Fruit fly (Drosophila melanogaster) S2 (cell line): ENCODE measurements around the gene Zip99C.

Experiments used
- CG8478 ChIP-seq: fragments of >200 bp; optimal IDR thresholded peaks from 2 replicates; lab custom pipeline; 2018
- CTCF ChIP-seq, 2 experiments: fragments of >200 bp; optimal IDR thresholded peaks; 2 replicates each; lab custom pipeline; 2018

Zip99C gene

dm6 chr3R:29867895-29868294 lies 800 bp downstream of the Zip99C start:
- TF ChIP-seq CG8478 (lab: Kevin White, UChicago) (no peak), CTCF (optimal IDR thresholded peaks at IDR 0.05; lab: Kevin White, UChicago) (no peak)

dm6 chr3R:29867470-29867869 lies 1.2 kb downstream of the Zip99C start:
- no peak for TF ChIP-seq CTCF (optimal IDR thresholded peaks at IDR 0.05; lab: Kevin White, UChicago)
- no peak for TF ChIP-seq CG8478 (lab: Kevin White, UChicago)

dm6 chr3R:29866706-29867105 lies 2.0 kb downstream of the Zip99C start:
- TF ChIP-seq CTCF (optimal IDR thresholded peaks at IDR 0.05; lab: Kevin White, UChicago) (no peak), CG8478 (lab: Kevin White, UChicago) (no peak)

- TF ChIP-seq CTCF (optimal IDR thresholded peaks at IDR 0.05; lab: Kevin White, UChicago) (no peak), CG8478 (lab: Kevin White, UChicago) (no peak)
These were observed 5.9 kb downstream of the Zip99C start for dm6 chr3R:29862795-29863194.

dm6 chr3R:29861432-29862249 lies 7.1 kb downstream of the Zip99C start, which contains the start of the genes CG15514 and RpS8:
Gene CG15514 (minus strand): TSS chr3R:29861494.
Gene RpS8 (plus strand): TSS chr3R:29861582.
- TF ChIP-seq CG8478 (lab: Kevin White, UChicago) (no peak), CTCF (optimal IDR thresholded peaks at IDR 0.05; lab: Kevin White, UChicago) (peak in 1 of 2 experiments; percentile 15)

- TF ChIP-seq CTCF (optimal IDR thresholded peaks at IDR 0.05; lab: Kevin White, UChicago) (no peak), CG8478 (lab: Kevin White, UChicago) (no peak)
These were observed 8.9 kb downstream of the Zip99C start for dm6 chr3R:29859763-29860162.

- TF ChIP-seq CTCF (optimal IDR thresholded peaks at IDR 0.05; lab: Kevin White, UChicago) (peak; percentile 27 to 43), CG8478 (lab: Kevin White, UChicago) (no peak)
These were observed 9.9 kb downstream of the Zip99C start, which contains the start of gene CG7824 for dm6 chr3R:29858806-29859205. Gene CG7824 (minus strand): TSS chr3R:29858936.

dm6 chr3R:29857228-29857627 lies 11.5 kb downstream of the Zip99C start, which contains the start of gene dgt1:
Gene dgt1 (minus strand): TSS chr3R:29857491.
- no peak for TF ChIP-seq CG8478 (lab: Kevin White, UChicago)
- TF ChIP-seq CTCF (optimal IDR thresholded peaks at IDR 0.05; lab: Kevin White, UChicago): peak in 1 of 2 experiments; percentile 49

- TF ChIP-seq CG8478 (lab: Kevin White, UChicago) (no peak), CTCF (optimal IDR thresholded peaks at IDR 0.05; lab: Kevin White, UChicago) (no peak)
These were observed 21.6 kb downstream of the Zip99C start for dm6 chr3R:29847126-29847525.

dm6 chr3R:29841293-29841791 lies 27.4 kb downstream of the Zip99C start, which contains the start of gene Cad99C:
Gene Cad99C (plus strand): TSS chr3R:29841657.
- TF ChIP-seq CTCF (optimal IDR thresholded peaks at IDR 0.05; lab: Kevin White, UChicago) (no peak), CG8478 (lab: Kevin White, UChicago) (no peak)

- TF ChIP-seq CG8478 (lab: Kevin White, UChicago) (no peak), CTCF (optimal IDR thresholded peaks at IDR 0.05; lab: Kevin White, UChicago) (no peak)
These were observed 28.9 kb downstream of the Zip99C start for dm6 chr3R:29839707-29840311.

dm6 chr3R:29838751-29839150 lies 29.9 kb downstream of the Zip99C start:
- TF ChIP-seq CTCF (optimal IDR thresholded peaks at IDR 0.05; lab: Kevin White, UChicago) (no peak), CG8478 (lab: Kevin White, UChicago) (no peak)

- TF ChIP-seq CTCF (optimal IDR thresholded peaks at IDR 0.05; lab: Kevin White, UChicago) (no peak), CG8478 (lab: Kevin White, UChicago) (no peak)
These were observed 30.9 kb downstream of the Zip99C start for dm6 chr3R:29837771-29838170.

dm6 chr3R:29836188-29836587 lies 32.5 kb downstream of the Zip99C start, which contains the start of gene CG42592:
Gene CG42592 (minus strand): TSS chr3R:29836288.
- TF ChIP-seq CG8478 (lab: Kevin White, UChicago) (no peak), CTCF (optimal IDR thresholded peaks at IDR 0.05; lab: Kevin White, UChicago) (no peak)

- TF ChIP-seq CTCF (optimal IDR thresholded peaks at IDR 0.05; lab: Kevin White, UChicago) (no peak), CG8478 (lab: Kevin White, UChicago) (no peak)
These were observed 33.0 kb downstream of the Zip99C start, which contains the start of gene Prtl99C for dm6 chr3R:29835710-29836049. Gene Prtl99C (plus strand): TSS chr3R:29835950.
